Fruit fly (Drosophila melanogaster) whole organism, wandering third instar larva: ENCODE data around the gene CG17834.

Source experiments
- CG32264 ChIP-seq: fragments of 200-800 bp; sonication (Bioruptor generic); optimal IDR thresholded peaks from 2 replicates; lab custom pipeline; 2016; ENCODE audit warnings: missing biosample characterization, missing genetic modification characterization
- GATAd ChIP-seq: sonication (Bioruptor generic); optimal IDR thresholded peaks from 2 replicates; lab custom pipeline; 2016; ENCODE audit warnings: missing biosample characterization, missing genetic modification characterization
- HLH106 ChIP-seq: fragments of 200-800 bp; optimal IDR thresholded peaks from 3 replicates; lab custom pipeline; 2019; ENCODE audit warnings: missing biosample characterization, mild to moderate bottlenecking, missing genetic modification characterization, moderate library complexity
- Myc ChIP-seq: fragments of >200 bp; optimal IDR thresholded peaks from 2 replicates; lab custom pipeline; 2017
- N ChIP-seq: fragments of >200 bp; optimal IDR thresholded peaks from 2 replicates; lab custom pipeline; 2018; ENCODE audit warnings: missing biosample characterization, missing external identifiers, missing genetic modification characterization
- OdsH ChIP-seq: fragments of 200-800 bp; sonication (Bioruptor generic); optimal IDR thresholded peaks from 2 replicates; lab custom pipeline; 2016; ENCODE audit warnings: missing biosample characterization, mild to moderate bottlenecking, missing genetic modification characterization
- Sp1 ChIP-seq: fragments of 200-800 bp; sonication (Bioruptor generic); optimal IDR thresholded peaks from 3 replicates; lab custom pipeline; 2019; ENCODE audit warnings: missing biosample characterization, mild to moderate bottlenecking, missing genetic modification characterization, moderate library complexity
- ey ChIP-seq: fragments of 200-800 bp; sonication (Bioruptor generic); optimal IDR thresholded peaks from 2 replicates; lab custom pipeline; 2016; ENCODE audit warnings: missing biosample characterization, missing genetic modification characterization
- h ChIP-seq: fragments of 200-800 bp; sonication (Bioruptor generic); optimal IDR thresholded peaks from 3 replicates; lab custom pipeline; 2016; ENCODE audit warnings: missing biosample characterization, mild to moderate bottlenecking, missing genetic modification characterization
- sv ChIP-seq: fragments of 200-800 bp; sonication (Bioruptor generic); optimal IDR thresholded peaks from 3 replicates; lab custom pipeline; 2016; ENCODE audit warnings: missing biosample characterization, missing genetic modification characterization
- woc ChIP-seq: sonication (Bioruptor generic); optimal IDR thresholded peaks from 2 replicates; lab custom pipeline; 2016; ENCODE audit warnings: missing biosample characterization, mild to moderate bottlenecking, missing genetic modification characterization

dm6 chr2L:8535394-8536176 is 6.6 kb downstream of the CG17834 start:
- peak; percentile 82 for TF ChIP-seq OdsH (GFP tag; lab: Kevin White, UChicago)
- peak; percentile 60 for TF ChIP-seq h
- peak; percentile 94 for TF ChIP-seq HLH106 (tag; lab: Kevin White, UChicago)
- peak; percentile 66 for TF ChIP-seq ey (GFP tag; lab: Kevin White, UChicago)
- no peak for TF ChIP-seq N (GFP tag; lab: Kevin White, UChicago)
- no peak for TF ChIP-seq Myc (lab: Kevin White, UChicago)
- peak; percentile 97 for TF ChIP-seq Sp1 (GFP tag; lab: Kevin White, UChicago)
- TF ChIP-seq GATAd (GFP tag; lab: Kevin White, UChicago): no peak
- no peak for TF ChIP-seq CG32264 (GFP tag; lab: Kevin White, UChicago)
- TF ChIP-seq sv (GFP tag; lab: Kevin White, UChicago): peak; percentile 61
- TF ChIP-seq woc (GFP tag; lab: Kevin White, UChicago): peak; percentile 64
